Fruit fly (Drosophila melanogaster): Measurements from ENCODE around the gene mib1.

- no peak for TF ChIP-seq Myc (optimal IDR thresholded peaks at IDR 0.05)
- TF ChIP-seq h (optimal IDR thresholded peaks at IDR 0.05), result no peak
- no peak for TF ChIP-seq Sin3A (optimal IDR thresholded peaks at IDR 0.05)
- TF ChIP-seq psq (optimal IDR thresholded peaks at IDR 0.05), result no peak
- no peak for TF ChIP-seq insv (optimal IDR thresholded peaks at IDR 0.05)
- TF ChIP-seq ttk (optimal IDR thresholded peaks at IDR 0.05), result no peak
Observed at dm6 chr3L:16053026-16053556, 41.5 kb upstream of the mib1 start.
